Worm (Caenorhabditis elegans): ENCODE results near the gene cyp-34A8.

ce11 chrV:3921635-3922034 lies 46.0 kb downstream of the cyp-34A8 start, which contains the start of gene srx-65:
- TF ChIP-seq ama-1 (optimal IDR thresholded peaks at IDR 0.05) (no peak), lin-15B (tag; optimal IDR thresholded peaks at IDR 0.05) (no peak), nhr-77 (tag; optimal IDR thresholded peaks at IDR 0.05) (no peak), aly-2 (tag; optimal IDR thresholded peaks at IDR 0.05) (no peak), lin-39 (tag; optimal IDR thresholded peaks at IDR 0.05) (no peak), unc-62 (GFP tag; optimal IDR thresholded peaks at IDR 0.05 in 1 of 2) (no peak), unc-62 (tag; optimal IDR thresholded peaks at IDR 0.05) (no peak), F26F4.8 (GFP tag; conservative IDR thresholded peaks at IDR 0.05) (no peak), mxl-2 (GFP tag; conservative IDR thresholded peaks at IDR 0.05) (no peak), dmd-8 (GFP tag; IDR thresholded peaks at IDR 0.05) (no peak), fos-1 (tag; optimal IDR thresholded peaks at IDR 0.05) (no peak), sdz-12 (GFP tag; optimal IDR thresholded peaks at IDR 0.05) (no peak)
